Worm (Caenorhabditis elegans) whole organism, young adult: ENCODE results near the gene hmit-1.2.

Experiments
- atf-7 ChIP-seq: sonication (generic microtip); optimal IDR thresholded peaks from 2 replicates; lab custom pipeline; 2017; ENCODE audit warnings: mild to moderate bottlenecking, missing genetic modification characterization, missing compliant biosample characterization
- rcor-1 ChIP-seq: fragments of 200-800 bp; sonication (Bioruptor generic); IDR thresholded peaks from 2 replicates; pipeline ENCODE4 v1.3.6; 2022; ENCODE audit warnings: missing genetic modification reagents, missing genetic modification characterization, missing compliant biosample characterization

ce11 chrV:18487158-18487557, 37.4 kb upstream of the hmit-1.2 start, which contains the start of gene Y51A2D.18:
- TF ChIP-seq atf-7 (tag; lab: Kevin White, UChicago) (no peak), rcor-1 (GFP tag; lab: Robert Waterston, UW) (no peak)
